Worm (Caenorhabditis elegans) whole organism, young adult: ENCODE measurements around the gene abhd-5.2.

Experiments used
- B0019.2 ChIP-seq: fragments of 200-800 bp; sonication (Bioruptor generic); conservative IDR thresholded peaks from 2 replicates; pipeline ENCODE4 v1.3.6; 2022; ENCODE audit warnings: missing genetic modification reagents, missing genetic modification characterization, missing compliant biosample characterization
- B0035.1 ChIP-seq: sonication (generic microtip); optimal IDR thresholded peaks from 2 replicates; lab custom pipeline; 2016; ENCODE audit warnings: missing genetic modification characterization, mild to moderate bottlenecking, missing compliant biosample characterization, missing genotype, missing genetic modification reagents
- B0336.3 ChIP-seq: fragments of 200-800 bp; sonication (Bioruptor generic); IDR thresholded peaks from 2 replicates; pipeline ENCODE4 v1.3.6; 2022; ENCODE audit warnings: missing genetic modification characterization, missing compliant biosample characterization
- F37B4.10 ChIP-seq: fragments of 200-800 bp; sonication (Bioruptor generic); IDR thresholded peaks from 2 replicates; pipeline ENCODE4 v1.3.6; 2022; ENCODE audit warnings: missing genetic modification characterization, missing compliant biosample characterization
- K11D2.4 ChIP-seq: fragments of 200-800 bp; sonication (Bioruptor generic); IDR thresholded peaks from 2 replicates; pipeline ENCODE4 v1.3.6; 2022; ENCODE audit warnings: missing genetic modification reagents, missing genetic modification characterization, missing compliant biosample characterization
- T07F8.4 ChIP-seq: sonication (generic microtip); optimal IDR thresholded peaks from 2 replicates; lab custom pipeline; 2016; ENCODE audit warnings: mild to moderate bottlenecking, missing genetic modification characterization, moderate library complexity, missing compliant biosample characterization
- T26A5.8 ChIP-seq: sonication (generic microtip); optimal IDR thresholded peaks from 2 replicates; lab custom pipeline; 2016; ENCODE audit warnings: missing genetic modification characterization, missing compliant biosample characterization
- ZK185.1 ChIP-seq: sonication (generic microtip); optimal IDR thresholded peaks from 2 replicates; lab custom pipeline; 2016; ENCODE audit warnings: mild to moderate bottlenecking, missing genetic modification characterization, missing compliant biosample characterization; ENCODE audit not compliant: poor library complexity, severe bottlenecking
- akir-1 ChIP-seq: fragments of 200-800 bp; sonication (Bioruptor generic); optimal IDR thresholded peaks from 2 replicates; lab custom pipeline; 2018; ENCODE audit warnings: mild to moderate bottlenecking, missing genetic modification characterization, moderate library complexity, missing compliant biosample characterization
- aptf-2 ChIP-seq: fragments of 200-800 bp; sonication (Bioruptor generic); conservative IDR thresholded peaks from 2 replicates; pipeline ENCODE4 v1.3.6; 2022; ENCODE audit warnings: missing genetic modification reagents, missing genetic modification characterization, missing compliant biosample characterization
- attf-3 ChIP-seq: fragments of 200-800 bp; sonication (Bioruptor generic); conservative IDR thresholded peaks from 2 replicates; pipeline ENCODE4 v1.3.6; 2022; ENCODE audit warnings: missing genetic modification reagents, missing genetic modification characterization, missing compliant biosample characterization
- attf-6 ChIP-seq: fragments of 200-800 bp; sonication (Bioruptor generic); IDR thresholded peaks from 2 replicates; pipeline ENCODE4 v1.3.6; 2022; ENCODE audit warnings: missing genetic modification reagents, missing genetic modification characterization, missing compliant biosample characterization
- bed-2 ChIP-seq: fragments of 200-800 bp; sonication (Bioruptor generic); IDR thresholded peaks from 2 replicates; pipeline ENCODE4 v1.3.6; 2022; ENCODE audit warnings: missing genetic modification reagents, missing genetic modification characterization, missing compliant biosample characterization
- ccch-3 ChIP-seq: fragments of 200-800 bp; sonication (Bioruptor generic); optimal IDR thresholded peaks from 2 replicates; lab custom pipeline; 2018; ENCODE audit warnings: mild to moderate bottlenecking, missing genetic modification characterization, missing compliant biosample characterization
- ceh-100 ChIP-seq: fragments of 200-800 bp; sonication (Bioruptor generic); IDR thresholded peaks from 2 replicates; pipeline ENCODE4 v1.3.6; 2022; ENCODE audit warnings: missing genetic modification reagents, missing genetic modification characterization, missing compliant biosample characterization
- ceh-79 ChIP-seq: sonication (generic microtip); optimal IDR thresholded peaks from 2 replicates; lab custom pipeline; 2017; ENCODE audit warnings: mild to moderate bottlenecking, missing genetic modification characterization, missing compliant biosample characterization
- die-1 ChIP-seq: sonication (generic microtip); optimal IDR thresholded peaks from 2 replicates; lab custom pipeline; 2016; ENCODE audit warnings: missing genotype, mild to moderate bottlenecking, missing genetic modification characterization, missing compliant biosample characterization
- dox-1 ChIP-seq: fragments of 200-800 bp; sonication (Bioruptor generic); IDR thresholded peaks from 2 replicates; pipeline ENCODE4 v1.3.6; 2022; ENCODE audit warnings: missing genetic modification reagents, missing genetic modification characterization, missing compliant biosample characterization
- dpff-1 ChIP-seq: sonication (generic microtip); optimal IDR thresholded peaks from 2 replicates; lab custom pipeline; 2017; ENCODE audit warnings: mild to moderate bottlenecking, missing genetic modification characterization, missing compliant biosample characterization
- efl-1 ChIP-seq: fragments of 150-350 bp; optimal IDR thresholded peaks from 2 replicates; lab custom pipeline; 2014; ENCODE audit warnings: missing biosample characterization, missing genetic modification reagents, missing genetic modification characterization
- egl-44 ChIP-seq: fragments of 200-800 bp; sonication (Bioruptor generic); IDR thresholded peaks from 2 replicates; pipeline ENCODE4 v1.3.6; 2022; ENCODE audit warnings: missing genetic modification reagents, missing genetic modification characterization, missing compliant biosample characterization
- ekl-4 ChIP-seq: fragments of 200-800 bp; sonication (Bioruptor generic); IDR thresholded peaks from 2 replicates; pipeline ENCODE4 v1.3.6; 2022; ENCODE audit warnings: missing genetic modification reagents, missing genetic modification characterization, missing compliant biosample characterization
- ets-4 ChIP-seq: fragments of 200-800 bp; sonication (Bioruptor generic); optimal IDR thresholded peaks from 2 replicates; lab custom pipeline; 2018; ENCODE audit warnings: mild to moderate bottlenecking, missing genetic modification characterization, missing compliant biosample characterization
- gei-17 ChIP-seq: fragments of 200-800 bp; sonication (Bioruptor generic); optimal IDR thresholded peaks from 2 replicates; lab custom pipeline; 2018; ENCODE audit warnings: mild to moderate bottlenecking, missing genetic modification characterization, missing compliant biosample characterization
- hmg-1.2 ChIP-seq: fragments of 200-800 bp; sonication (Bioruptor generic); IDR thresholded peaks from 2 replicates; pipeline ENCODE4 v1.3.6; 2022; ENCODE audit warnings: missing genetic modification reagents, missing genetic modification characterization, missing compliant biosample characterization
- hmg-20 ChIP-seq: fragments of 200-800 bp; sonication (Bioruptor generic); IDR thresholded peaks from 2 replicates; pipeline ENCODE4 v1.3.6; 2022; ENCODE audit warnings: missing genetic modification reagents, missing genetic modification characterization, missing compliant biosample characterization
- lin-35 ChIP-seq, 3 experiments: fragments of 150-350 bp in 2 of 3; sonication (generic microtip) in 1 of 3; optimal IDR thresholded peaks; 2 replicates each; lab custom pipeline; 2014 to 2018; ENCODE audit warnings: missing biosample characterization in 3 of 3, missing genetic modification characterization in 3 of 3, missing genetic modification reagents in 3 of 3
- lir-1 ChIP-seq: fragments of 200-800 bp; sonication (Bioruptor generic); conservative IDR thresholded peaks from 2 replicates; pipeline ENCODE4 v1.3.6; 2022; ENCODE audit warnings: missing genetic modification reagents, missing genetic modification characterization, missing compliant biosample characterization
- madf-6 ChIP-seq: fragments of 200-800 bp; sonication (Bioruptor generic); IDR thresholded peaks from 2 replicates; pipeline ENCODE4 v1.3.6; 2022; ENCODE audit warnings: missing genetic modification reagents, missing genetic modification characterization, missing compliant biosample characterization
- mcd-1 ChIP-seq: fragments of 200-800 bp; sonication (Bioruptor generic); IDR thresholded peaks from 2 replicates; pipeline ENCODE4 v1.3.6; 2022; ENCODE audit warnings: missing genetic modification reagents, missing genetic modification characterization, missing compliant biosample characterization
- nfya-1 ChIP-seq: sonication (generic microtip); optimal IDR thresholded peaks from 2 replicates; lab custom pipeline; 2017; ENCODE audit warnings: antibody characterized with exemption, missing compliant biosample characterization, missing genetic modification characterization, borderline replicate concordance; ENCODE audit not compliant: insufficient read depth
- nhr-80 ChIP-seq: sonication (generic microtip); optimal IDR thresholded peaks from 2 replicates; lab custom pipeline; 2016; ENCODE audit warnings: missing genetic modification characterization, missing compliant biosample characterization
- rcor-1 ChIP-seq: fragments of 200-800 bp; sonication (Bioruptor generic); IDR thresholded peaks from 2 replicates; pipeline ENCODE4 v1.3.6; 2022; ENCODE audit warnings: missing genetic modification reagents, missing genetic modification characterization, missing compliant biosample characterization
- sdz-38 ChIP-seq: sonication (generic microtip); optimal IDR thresholded peaks from 2 replicates; lab custom pipeline; 2016; ENCODE audit warnings: missing genotype, missing genetic modification characterization, missing compliant biosample characterization
- sea-2 ChIP-seq: fragments of 200-800 bp; sonication (Bioruptor generic); IDR thresholded peaks from 2 replicates; pipeline ENCODE4 v1.3.6; 2022; ENCODE audit warnings: missing genetic modification characterization, missing compliant biosample characterization
- snpc-1.1 ChIP-seq: sonication (generic microtip); optimal IDR thresholded peaks from 2 replicates; lab custom pipeline; 2017; ENCODE audit warnings: missing genetic modification characterization, mild to moderate bottlenecking, missing compliant biosample characterization, antibody characterized with exemption, moderate library complexity, missing genotype, missing genetic modification reagents; ENCODE audit not compliant: insufficient read depth
- snpc-1.3 ChIP-seq: sonication (generic microtip); optimal IDR thresholded peaks from 2 replicates; lab custom pipeline; 2017; ENCODE audit warnings: missing genetic modification characterization, mild to moderate bottlenecking, missing compliant biosample characterization, antibody characterized with exemption, moderate library complexity, missing genotype, missing genetic modification reagents; ENCODE audit not compliant: insufficient read depth
- snpc-3.4 ChIP-seq: sonication (generic microtip); optimal IDR thresholded peaks from 2 replicates; lab custom pipeline; 2017; ENCODE audit warnings: missing genetic modification characterization, mild to moderate bottlenecking, missing compliant biosample characterization, antibody characterized with exemption, moderate library complexity, missing genotype, missing genetic modification reagents
- sptf-2 ChIP-seq: fragments of 200-800 bp; sonication (Bioruptor generic); optimal IDR thresholded peaks from 2 replicates; lab custom pipeline; 2018; ENCODE audit warnings: mild to moderate bottlenecking, missing genetic modification characterization, missing compliant biosample characterization
- tbp1 ChIP-seq: fragments of 200-800 bp; sonication (Bioruptor generic); optimal IDR thresholded peaks from 2 replicates; lab custom pipeline; 2018; ENCODE audit warnings: mild to moderate bottlenecking, missing genetic modification characterization, missing compliant biosample characterization
- tbx-9 ChIP-seq: sonication (generic microtip); optimal IDR thresholded peaks from 2 replicates; lab custom pipeline; 2016; ENCODE audit warnings: borderline replicate concordance, missing genetic modification characterization, inconsistent platforms, missing compliant biosample characterization
- unc-130 ChIP-seq: sonication (generic microtip); optimal IDR thresholded peaks from 2 replicates; lab custom pipeline; 2016; ENCODE audit warnings: missing genetic modification reagents, missing genetic modification characterization, missing compliant biosample characterization
- unc-62 ChIP-seq: fragments of 150-350 bp; optimal IDR thresholded peaks from 2 replicates; lab custom pipeline; 2014; ENCODE audit warnings: missing biosample characterization, missing genetic modification reagents, missing genetic modification characterization
- ztf-26 ChIP-seq: sonication (generic microtip); optimal IDR thresholded peaks from 2 replicates; lab custom pipeline; 2017; ENCODE audit warnings: missing genetic modification characterization, missing compliant biosample characterization
- ztf-6 ChIP-seq: fragments of 200-800 bp; sonication (Bioruptor generic); IDR thresholded peaks from 2 replicates; pipeline ENCODE4 v1.3.6; 2022; ENCODE audit warnings: missing genetic modification reagents, missing genetic modification characterization, missing compliant biosample characterization

Gene abhd-5.2

ce11 chrV:4889477-4889876 lies 45.0 kb downstream of the abhd-5.2 start, which contains the start of gene ugt-12:
TSS of gene ugt-12 (minus strand) at chrV:4889629.
- TF ChIP-seq egl-44 (GFP tag; lab: Robert Waterston, UW) (no peak), sea-2 (GFP tag; lab: Robert Waterston, UW) (no peak), attf-3 (no peak), nhr-80 (tag; lab: Kevin White, UChicago) (peak; percentile 71)

ce11 chrV:4889976-4890479 lies 45.5 kb downstream of the abhd-5.2 start, which contains the start of gene T19H12.2:
TSS of gene T19H12.2 (plus strand) at chrV:4890429.
- TF ChIP-seq snpc-3.4 (tag; lab: Kevin White, UChicago) (peak; percentile 93), F37B4.10 (GFP tag; lab: Robert Waterston, UW) (no peak), bed-2 (GFP tag; lab: Robert Waterston, UW) (0 out of 2 replicates have a peak, but pooled peaks have one; percentile 11), ets-4 (GFP tag; lab: Kevin White, UChicago) (no peak), dox-1 (peak; percentile 95), dpff-1 (tag; lab: Kevin White, UChicago) (no peak), ekl-4 (peak; percentile 90), T07F8.4 (tag; lab: Kevin White, UChicago) (no peak), B0019.2 (GFP tag; lab: Robert Waterston, UW) (peak; percentile 93), B0336.3 (GFP tag; lab: Robert Waterston, UW) (peak; percentile 63; the same call in 1 of the 2 replicates), hmg-1.2 (GFP tag; lab: Robert Waterston, UW) (peak; percentile 74), K11D2.4 (no peak), ZK185.1 (no peak), snpc-1.1 (tag; lab: Kevin White, UChicago) (peak; percentile 74), mcd-1 (GFP tag; lab: Robert Waterston, UW) (peak; percentile 97), ceh-79 (no peak), ztf-6 (GFP tag; lab: Robert Waterston, UW) (no peak), attf-3 (peak; percentile 67), ztf-26 (no peak), nfya-1 (tag; lab: Kevin White, UChicago) (no peak), ccch-3 (GFP tag; lab: Kevin White, UChicago) (no peak), T26A5.8 (tag; lab: Kevin White, UChicago) (no peak), B0035.1 (tag; lab: Kevin White, UChicago) (no peak), snpc-1.3 (tag; lab: Kevin White, UChicago) (peak; percentile 86), akir-1 (no peak), sptf-2 (no peak), unc-130 (GFP tag; lab: Kevin White, UChicago) (peak; percentile 83), gei-17 (GFP tag; lab: Kevin White, UChicago) (no peak), nhr-80 (tag; lab: Kevin White, UChicago) (no peak), lin-35 (GFP tag; optimal IDR thresholded peaks at IDR 0.05; lab: Kevin White, UChicago) (peak in 2 of 3 experiments; percentile 58 to 93), lir-1 (peak; percentile 71; the same call in 1 of the 2 replicates), attf-6 (GFP tag; lab: Robert Waterston, UW) (peak; percentile 41; the same call in 1 of the 2 replicates), tbx-9 (tag; lab: Kevin White, UChicago) (no peak), sdz-38 (tag; lab: Kevin White, UChicago) (no peak), tbp1 (peak; percentile 66), unc-62 (no peak), die-1 (tag; lab: Kevin White, UChicago) (no peak), madf-6 (peak; percentile 100), ceh-100 (peak; percentile 38; the same call in 1 of the 2 replicates), hmg-20 (GFP tag; lab: Robert Waterston, UW) (no peak), aptf-2 (GFP tag; lab: Robert Waterston, UW) (peak; percentile 66), efl-1 (peak; percentile 99), rcor-1 (GFP tag; lab: Robert Waterston, UW) (peak; percentile 93)
